Fruit fly (Drosophila melanogaster) Kc167 (cell line): ENCODE results near the gene CG42676.

Source experiments
- Myc ChIP-seq: fragments of >200 bp; optimal IDR thresholded peaks from 2 replicates; lab custom pipeline; 2017; ENCODE audit warnings: missing external identifiers
- Sin3A ChIP-seq: fragments of >200 bp; optimal IDR thresholded peaks from 2 replicates; lab custom pipeline; 2018; ENCODE audit warnings: missing external identifiers
- h ChIP-seq: fragments of >200 bp; optimal IDR thresholded peaks from 3 replicates; lab custom pipeline; 2018; ENCODE audit warnings: missing external identifiers
- insv ChIP-seq: fragments of >200 bp; optimal IDR thresholded peaks from 3 replicates; lab custom pipeline; 2018; ENCODE audit warnings: missing external identifiers
- psq ChIP-seq: fragments of >200 bp; optimal IDR thresholded peaks from 2 replicates; lab custom pipeline; 2017; ENCODE audit warnings: missing external identifiers
- ttk ChIP-seq: sonication (Bioruptor generic); optimal IDR thresholded peaks from 2 replicates; lab custom pipeline; 2017; ENCODE audit warnings: missing external identifiers

dm6 chr3L:1835064-1835463 is 32.2 kb downstream of the CG42676 start, which contains the start of gene Cpr62Bb:
- TF ChIP-seq psq (lab: Kevin White, UChicago) = no peak
- no peak for TF ChIP-seq Sin3A (lab: Kevin White, UChicago)
- TF ChIP-seq h (lab: Kevin White, UChicago) = no peak
- no peak for TF ChIP-seq ttk
- no peak for TF ChIP-seq insv (lab: Kevin White, UChicago)
- no peak for TF ChIP-seq Myc (lab: Kevin White, UChicago)
